Fruit fly (Drosophila melanogaster): ENCODE data around the gene Larp4B.

Larp4B gene

dm6 chr3L:3249997-3250774 lies 25.5 kb downstream of the Larp4B start (continued):
- TF ChIP-seq CG7928 (GFP tag; optimal IDR thresholded peaks at IDR 0.05): peak; percentile 74
- TF ChIP-seq dati (GFP tag; IDR thresholded peaks at IDR 0.05): peak; percentile 38; the same call in 1 of the 2 replicates
- TF ChIP-seq CG13287 (GFP tag; IDR thresholded peaks at IDR 0.05; ENCODE audit: partially characterized antibody): peak; percentile 50
- peak; percentile 98 for TF ChIP-seq tio (GFP tag; optimal IDR thresholded peaks at IDR 0.05)
- peak; percentile 96 for TF ChIP-seq CG12391 (tag; optimal IDR thresholded peaks at IDR 0.05)
- peak; percentile 95 for TF ChIP-seq CG3281 (GFP tag; optimal IDR thresholded peaks at IDR 0.05)
- TF ChIP-seq grau (tag; optimal IDR thresholded peaks at IDR 0.05): peak; percentile 96
- no peak for TF ChIP-seq CG2129 (GFP tag; IDR thresholded peaks at IDR 0.05; ENCODE audit: partially characterized antibody)
- TF ChIP-seq Myb (GFP tag; optimal IDR thresholded peaks at IDR 0.05): peak; percentile 85
- TF ChIP-seq Dp (GFP tag; optimal IDR thresholded peaks at IDR 0.05): peak; percentile 8
- peak; percentile 80 for TF ChIP-seq Drgx (GFP tag; IDR thresholded peaks at IDR 0.05)
- peak; percentile 56 for TF ChIP-seq CG14965 (GFP tag; optimal IDR thresholded peaks at IDR 0.05; ENCODE audit: borderline replicate concordance)
- peak; percentile 96 for TF ChIP-seq Xbp1 (GFP tag; optimal IDR thresholded peaks at IDR 0.05)
- TF ChIP-seq exex (tag; optimal IDR thresholded peaks at IDR 0.05): peak; percentile 58
- no peak for TF ChIP-seq MESR4 (GFP tag; optimal IDR thresholded peaks at IDR 0.05)
- TF ChIP-seq CG7963 (GFP tag; IDR thresholded peaks at IDR 0.05; ENCODE audit: partially characterized antibody): no peak
- peak; percentile 64; the same call in 2 of the 3 replicates for TF ChIP-seq CG3726 (GFP tag; IDR thresholded peaks at IDR 0.05)
- no peak for TF ChIP-seq bigmax (GFP tag; optimal IDR thresholded peaks at IDR 0.05)
- no peak for TF ChIP-seq HLH4C (GFP tag; IDR thresholded peaks at IDR 0.05; ENCODE audit: partially characterized antibody)
- TF ChIP-seq CG12299 (tag; optimal IDR thresholded peaks at IDR 0.05): peak; percentile 78
- peak; percentile 97 for TF ChIP-seq chif (GFP tag; optimal IDR thresholded peaks at IDR 0.05)
- peak; percentile 68 for TF ChIP-seq CrebB (tag; optimal IDR thresholded peaks at IDR 0.05)
- TF ChIP-seq gt (GFP tag; IDR thresholded peaks at IDR 0.05): peak; percentile 63
- TF ChIP-seq CTCF (GFP tag; optimal IDR thresholded peaks at IDR 0.05): peak; percentile 59
- peak; percentile 67 for TF ChIP-seq gsb (GFP tag; IDR thresholded peaks at IDR 0.05)
- peak; percentile 93 for TF ChIP-seq lmd (GFP tag; IDR thresholded peaks at IDR 0.05)
- peak; percentile 100 for TF ChIP-seq sens (GFP tag)
- peak; percentile 83 for TF ChIP-seq danr (GFP tag; IDR thresholded peaks at IDR 0.05)
- TF ChIP-seq hth (optimal IDR thresholded peaks at IDR 0.05): no peak
- peak; percentile 73 for TF ChIP-seq CG17802 (tag; optimal IDR thresholded peaks at IDR 0.05)
- 0 out of 2 replicates have a peak, but pooled peaks have one; percentile 29 for TF ChIP-seq cas (GFP tag; IDR thresholded peaks at IDR 0.05)
- TF ChIP-seq ham (GFP tag; IDR thresholded peaks at IDR 0.05): peak; percentile 48; the same call in 1 of the 2 replicates
- TF ChIP-seq Rfx (GFP tag; IDR thresholded peaks at IDR 0.05): peak; percentile 89
- TF ChIP-seq CG10431 (GFP tag; optimal IDR thresholded peaks at IDR 0.05): peak; percentile 83
- peak; percentile 96 for TF ChIP-seq cato (GFP tag; optimal IDR thresholded peaks at IDR 0.05; ENCODE audit: borderline replicate concordance)
- TF ChIP-seq Dbx (GFP tag; IDR thresholded peaks at IDR 0.05): peak; percentile 70; the same call in 2 of the 3 replicates
- TF ChIP-seq CG16863 (GFP tag; optimal IDR thresholded peaks at IDR 0.05): peak; percentile 96
- peak; percentile 88 for TF ChIP-seq croc (GFP tag; conservative IDR thresholded peaks at IDR 0.05)
- TF ChIP-seq insv (GFP tag; optimal IDR thresholded peaks at IDR 0.05): peak; percentile 19 to 69
- peak; percentile 84 for TF ChIP-seq da (GFP tag; optimal IDR thresholded peaks at IDR 0.05)
- no peak for TF ChIP-seq CG16813 (GFP tag; IDR thresholded peaks at IDR 0.05; ENCODE audit: partially characterized antibody)
- no peak for TF ChIP-seq CG8478 (optimal IDR thresholded peaks at IDR 0.05)
- peak; percentile 94 for TF ChIP-seq CG8944 (GFP tag; optimal IDR thresholded peaks at IDR 0.05)
- peak; percentile 71 for TF ChIP-seq Hey (tag; optimal IDR thresholded peaks at IDR 0.05)
- TF ChIP-seq BtbVII (GFP tag; optimal IDR thresholded peaks at IDR 0.05): peak; percentile 91
- TF ChIP-seq sr (GFP tag; IDR thresholded peaks at IDR 0.05): no peak
- peak; percentile 95 for TF ChIP-seq mam (GFP tag; optimal IDR thresholded peaks at IDR 0.05)
- TF ChIP-seq psq (GFP tag; optimal IDR thresholded peaks at IDR 0.05): peak; percentile 87
- peak; percentile 87 for TF ChIP-seq CG17186 (GFP tag; optimal IDR thresholded peaks at IDR 0.05)
- TF ChIP-seq Taf1 (GFP tag; IDR thresholded peaks at IDR 0.05): peak; percentile 78; the same call in 1 of the 2 replicates

Data from whole organism, embryonic.